Fruit fly (Drosophila melanogaster): ENCODE data around the gene Cap-D2.

DNA sequence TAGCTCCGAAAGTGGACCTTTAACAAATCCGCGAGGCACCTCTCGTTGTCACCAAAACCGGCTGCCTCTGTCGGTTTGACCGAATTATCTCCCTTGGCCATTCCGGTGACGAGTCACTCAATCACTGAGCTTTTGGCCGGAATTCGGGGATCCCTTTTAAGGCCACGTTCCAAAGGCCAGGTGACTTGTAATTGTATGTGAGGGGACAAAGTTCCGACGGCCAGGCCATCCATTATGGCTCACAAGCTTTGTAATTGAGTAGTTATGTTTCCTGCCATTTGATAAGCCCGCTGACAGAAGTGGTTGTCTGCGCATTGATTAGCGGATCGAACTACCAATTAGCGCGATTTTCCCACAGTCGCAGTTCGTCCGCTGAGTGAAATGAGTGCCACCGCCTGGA, 6.7 kb upstream of the Cap-D2 start, which contains the start of the genes ppk20 and ppk30:
- TF ChIP-seq pan (optimal IDR thresholded peaks at IDR 0.05) (no peak), EcR (GFP tag; optimal IDR thresholded peaks at IDR 0.05) (no peak), psq (optimal IDR thresholded peaks at IDR 0.05) (no peak)
